Worm (Caenorhabditis elegans) whole organism, L4 larva: Measurements from ENCODE around the gene ZK632.11.

Experiments
- F10B5.3 ChIP-seq: sonication (generic microtip); optimal IDR thresholded peaks from 2 replicates; lab custom pipeline; 2016; ENCODE audit warnings: mild to moderate bottlenecking, missing genetic modification characterization, missing compliant biosample characterization
- F26F4.8 ChIP-seq: fragments of 200-800 bp; sonication (Bioruptor generic); conservative IDR thresholded peaks from 2 replicates; pipeline ENCODE4 v1.3.6; 2022; ENCODE audit warnings: missing genetic modification characterization, missing compliant biosample characterization
- F37D6.2 ChIP-seq: sonication (generic microtip); optimal IDR thresholded peaks from 2 replicates; lab custom pipeline; 2016; ENCODE audit warnings: mild to moderate bottlenecking, missing genetic modification characterization, missing compliant biosample characterization
- R02D3.7 ChIP-seq: fragments of 150-350 bp; sonication (generic microtip); optimal IDR thresholded peaks from 3 replicates; lab custom pipeline; 2014; ENCODE audit warnings: missing biosample characterization, missing genetic modification characterization
- T20F7.1 ChIP-seq: fragments of 200-800 bp; sonication (Bioruptor generic); optimal IDR thresholded peaks from 2 replicates; lab custom pipeline; 2018; ENCODE audit warnings: mild to moderate bottlenecking, missing genetic modification characterization, missing compliant biosample characterization
- T26A8.4 ChIP-seq: fragments of 200-800 bp; sonication (Bioruptor generic); IDR thresholded peaks from 2 replicates; pipeline ENCODE4 v1.3.6; 2022; ENCODE audit warnings: missing genetic modification characterization, missing compliant biosample characterization
- Y5F2A.4 ChIP-seq: fragments of 200-800 bp; sonication (Bioruptor generic); optimal IDR thresholded peaks from 2 replicates; lab custom pipeline; 2018; ENCODE audit warnings: mild to moderate bottlenecking, missing genetic modification characterization, missing compliant biosample characterization
- ZK546.5 ChIP-seq, 2 experiments: sonication (generic microtip); optimal IDR thresholded peaks; 2 replicates each; lab custom pipeline; 2017; ENCODE audit warnings: missing biosample characterization in 2 of 2, missing genetic modification characterization in 2 of 2
- aha-1 ChIP-seq: fragments of 150-350 bp; peaks from one replicate; lab custom pipeline; 2014; ENCODE audit warnings: missing biosample characterization, missing genetic modification characterization
- arid-1 ChIP-seq: fragments of 200-800 bp; sonication (Bioruptor generic); conservative IDR thresholded peaks from 2 replicates; pipeline ENCODE4 v1.3.6; 2022; ENCODE audit warnings: missing genetic modification reagents, missing genetic modification characterization, missing compliant biosample characterization
- attf-4 ChIP-seq: sonication (generic microtip); optimal IDR thresholded peaks from 3 replicates; lab custom pipeline; 2017; ENCODE audit warnings: missing biosample characterization, missing genetic modification characterization
- ceh-44 ChIP-seq: fragments of 200-800 bp; sonication (Bioruptor generic); IDR thresholded peaks from 2 replicates; pipeline ENCODE4 v1.3.6; 2022; ENCODE audit warnings: missing genetic modification reagents, missing genetic modification characterization, missing compliant biosample characterization
- ceh-62 ChIP-seq: sonication (generic microtip); optimal IDR thresholded peaks from 2 replicates; lab custom pipeline; 2017; ENCODE audit warnings: missing biosample characterization, missing genetic modification characterization
- ceh-82 ChIP-seq: sonication (generic microtip); optimal IDR thresholded peaks from 2 replicates; lab custom pipeline; 2017; ENCODE audit warnings: missing biosample characterization, missing genetic modification characterization
- ces-1 ChIP-seq: fragments of 150-350 bp; sonication (generic microtip); optimal IDR thresholded peaks from 4 replicates; lab custom pipeline; 2014; ENCODE audit warnings: missing biosample characterization, missing genetic modification reagents, missing genetic modification characterization
- cey-2 ChIP-seq: sonication (generic microtip); optimal IDR thresholded peaks from 3 replicates; lab custom pipeline; 2017; ENCODE audit warnings: missing genetic modification characterization, mild to moderate bottlenecking, missing compliant biosample characterization, antibody characterized with exemption, borderline replicate concordance; ENCODE audit not compliant: insufficient read depth
- daf-19 ChIP-seq: fragments of 200-800 bp; sonication (Bioruptor generic); conservative IDR thresholded peaks from 2 replicates; pipeline ENCODE4 v1.3.6; 2022; ENCODE audit warnings: missing genetic modification characterization, missing compliant biosample characterization
- daf-8 ChIP-seq: fragments of 200-800 bp; sonication (Bioruptor generic); IDR thresholded peaks from 2 replicates; pipeline ENCODE4 v1.3.6; 2022; ENCODE audit warnings: missing genetic modification characterization, missing compliant biosample characterization
- duxl-1 ChIP-seq: sonication (generic microtip); optimal IDR thresholded peaks from 2 replicates; lab custom pipeline; 2016; ENCODE audit warnings: mild to moderate bottlenecking, missing genetic modification characterization, moderate library complexity, missing compliant biosample characterization; ENCODE audit not compliant: poor library complexity
- dve-1 ChIP-seq: sonication (generic microtip); optimal IDR thresholded peaks from 2 replicates; lab custom pipeline; 2017; ENCODE audit warnings: antibody characterized with exemption, mild to moderate bottlenecking, missing genetic modification characterization, missing compliant biosample characterization; ENCODE audit not compliant: insufficient read depth
- egl-27 ChIP-seq: sonication (generic microtip); optimal IDR thresholded peaks from 3 replicates; lab custom pipeline; 2017; ENCODE audit warnings: missing biosample characterization, missing genetic modification reagents, missing genetic modification characterization
- fkh-10 ChIP-seq: fragments of 150-350 bp; optimal IDR thresholded peaks from 2 replicates; lab custom pipeline; 2014; ENCODE audit warnings: missing biosample characterization, missing genetic modification reagents, missing genetic modification characterization
- fos-1 ChIP-seq: fragments of 150-350 bp; optimal IDR thresholded peaks from 2 replicates; lab custom pipeline; 2014; ENCODE audit warnings: missing biosample characterization, missing genetic modification characterization
- gei-8 ChIP-seq: fragments of 200-800 bp; sonication (Bioruptor generic); optimal IDR thresholded peaks from 2 replicates; lab custom pipeline; 2018; ENCODE audit warnings: mild to moderate bottlenecking, missing genetic modification characterization, missing compliant biosample characterization
- hmg-1.1 ChIP-seq: fragments of 200-800 bp; sonication (Bioruptor generic); IDR thresholded peaks from 2 replicates; pipeline ENCODE4 v1.3.6; 2022; ENCODE audit warnings: missing genetic modification reagents, missing genetic modification characterization, missing compliant biosample characterization
- lin-1 ChIP-seq: fragments of 200-800 bp; sonication (Bioruptor generic); IDR thresholded peaks from 2 replicates; pipeline ENCODE4 v1.3.6; 2022; ENCODE audit warnings: missing genetic modification reagents, missing genetic modification characterization, missing compliant biosample characterization
- lin-29 ChIP-seq: fragments of 200-800 bp; sonication (Bioruptor generic); IDR thresholded peaks from 2 replicates; pipeline ENCODE4 v1.3.6; 2022; ENCODE audit warnings: missing genetic modification reagents, missing genetic modification characterization, missing compliant biosample characterization
- lin-39 ChIP-seq: fragments of 150-350 bp; optimal IDR thresholded peaks from 2 replicates; lab custom pipeline; 2014; ENCODE audit warnings: missing biosample characterization, missing genetic modification reagents, missing genetic modification characterization
- madf-5 ChIP-seq, 2 experiments: fragments of 200-800 bp; sonication (Bioruptor generic); IDR thresholded peaks; 2 replicates each; pipeline ENCODE4 v1.3.6; 2022; ENCODE audit warnings: missing compliant biosample characterization in 2 of 2, missing genetic modification characterization in 2 of 2
- mdl-1 ChIP-seq, 2 experiments: fragments of 150-350 bp in 1 of 2; sonication (generic microtip) in 1 of 2; optimal IDR thresholded peaks; 2 replicates each; lab custom pipeline; 2014 to 2017; ENCODE audit warnings: missing biosample characterization in 2 of 2, missing genetic modification characterization in 2 of 2
- mdt-29 ChIP-seq: fragments of 200-800 bp; sonication (Bioruptor generic); IDR thresholded peaks from 2 replicates; pipeline ENCODE4 v1.3.6; 2022; ENCODE audit warnings: missing genetic modification reagents, missing genetic modification characterization, missing compliant biosample characterization
- mep-1 ChIP-seq: fragments of 150-350 bp; sonication (generic microtip); optimal IDR thresholded peaks from 3 replicates; lab custom pipeline; 2014; ENCODE audit warnings: missing biosample characterization, missing genetic modification characterization
- mxl-2 ChIP-seq: fragments of 200-800 bp; sonication (Bioruptor generic); conservative IDR thresholded peaks from 2 replicates; pipeline ENCODE4 v1.3.6; 2022; ENCODE audit warnings: missing genetic modification reagents, missing genetic modification characterization, missing compliant biosample characterization
- nhr-10 ChIP-seq: fragments of 150-350 bp; optimal IDR thresholded peaks from 2 replicates; lab custom pipeline; 2014; ENCODE audit warnings: missing biosample characterization, missing genetic modification characterization
- nhr-102 ChIP-seq: sonication (generic microtip); optimal IDR thresholded peaks from 2 replicates; lab custom pipeline; 2016; ENCODE audit warnings: mild to moderate bottlenecking, missing genetic modification characterization, moderate library complexity, missing compliant biosample characterization
- nhr-11 ChIP-seq: fragments of 150-350 bp; optimal IDR thresholded peaks from 2 replicates; lab custom pipeline; 2014; ENCODE audit warnings: missing biosample characterization, missing genetic modification characterization
- nhr-111 ChIP-seq: fragments of 200-800 bp; sonication (Bioruptor generic); optimal IDR thresholded peaks from 2 replicates; lab custom pipeline; 2018; ENCODE audit warnings: mild to moderate bottlenecking, missing genetic modification characterization, missing compliant biosample characterization
- nhr-28 ChIP-seq: fragments of 150-350 bp; optimal IDR thresholded peaks from 2 replicates; lab custom pipeline; 2014; ENCODE audit warnings: missing biosample characterization, missing genetic modification characterization
- nhr-41 ChIP-seq: fragments of 200-800 bp; sonication (Bioruptor generic); IDR thresholded peaks from 2 replicates; pipeline ENCODE4 v1.3.6; 2022; ENCODE audit warnings: missing genetic modification reagents, missing genetic modification characterization, missing compliant biosample characterization
- nhr-48 ChIP-seq: sonication (generic microtip); optimal IDR thresholded peaks from 2 replicates; lab custom pipeline; 2016; ENCODE audit warnings: mild to moderate bottlenecking, missing genetic modification characterization, missing compliant biosample characterization
- nhr-6 ChIP-seq: fragments of 150-350 bp; optimal IDR thresholded peaks from 2 replicates; lab custom pipeline; 2014; ENCODE audit warnings: missing biosample characterization, missing genetic modification characterization
- nhr-76 ChIP-seq: fragments of 150-350 bp; optimal IDR thresholded peaks from 2 replicates; lab custom pipeline; 2014; ENCODE audit warnings: missing biosample characterization, missing genetic modification characterization
- nhr-77 ChIP-seq: fragments of 150-350 bp; optimal IDR thresholded peaks from 2 replicates; lab custom pipeline; 2014; ENCODE audit warnings: missing biosample characterization, missing genetic modification characterization
- pha-4 ChIP-seq, 2 experiments: fragments of 150-350 bp in 1 of 2; fragments of 200-800 bp in 1 of 2; sonication (Bioruptor generic) in 1 of 2; IDR thresholded peaks in 1 of 2; optimal IDR thresholded peaks in 1 of 2; 2 replicates each; pipeline versions ENCODE4 v1.3.6 to Lab custom; 2014 to 2022; ENCODE audit warnings: missing genetic modification characterization in 2 of 2, missing genetic modification reagents in 2 of 2, missing biosample characterization in 1 of 2, missing compliant biosample characterization in 1 of 2
- spr-1 ChIP-seq: sonication (generic microtip); optimal IDR thresholded peaks from 2 replicates; lab custom pipeline; 2016; ENCODE audit warnings: mild to moderate bottlenecking, missing genetic modification characterization, missing compliant biosample characterization
- spr-3 ChIP-seq: fragments of 200-800 bp; sonication (Bioruptor generic); optimal IDR thresholded peaks from 2 replicates; lab custom pipeline; 2018; ENCODE audit warnings: mild to moderate bottlenecking, missing genetic modification characterization, missing compliant biosample characterization
- zfp-2 ChIP-seq: sonication (generic microtip); optimal IDR thresholded peaks from 2 replicates; lab custom pipeline; 2016; ENCODE audit warnings: mild to moderate bottlenecking, missing genetic modification characterization, missing compliant biosample characterization
- zip-11 ChIP-seq: fragments of 200-800 bp; sonication (Bioruptor generic); IDR thresholded peaks from 2 replicates; pipeline ENCODE4 v1.3.6; 2022; ENCODE audit warnings: missing genetic modification characterization, missing compliant biosample characterization
- zip-2 ChIP-seq: fragments of 150-350 bp; optimal IDR thresholded peaks from 2 replicates; lab custom pipeline; 2014; ENCODE audit warnings: missing biosample characterization, missing genetic modification characterization
- ztf-11 ChIP-seq: fragments of 150-350 bp; optimal IDR thresholded peaks from 2 replicates; lab custom pipeline; 2014; ENCODE audit warnings: missing biosample characterization, missing genetic modification characterization
- ztf-7 ChIP-seq: fragments of 150-350 bp; optimal IDR thresholded peaks from 2 replicates; lab custom pipeline; 2014; ENCODE audit warnings: missing biosample characterization, missing genetic modification characterization

ZK632.11 gene

ce11 chrIII:9867780-9868503 is 40.2 kb downstream of the ZK632.11 start, which contains the start of gene dhhc-4:
Gene dhhc-4, minus strand, starts transcription at chrIII:9867792.
- TF ChIP-seq ces-1 (GFP tag; lab: Kevin White, UChicago) (no peak), egl-27 (tag; lab: Kevin White, UChicago) (no peak), mxl-2 (no peak), ceh-82 (tag; lab: Kevin White, UChicago) (no peak), arid-1 (no peak), ztf-7 (tag; lab: Kevin White, UChicago) (no peak), R02D3.7 (tag; lab: Kevin White, UChicago) (no peak), F37D6.2 (tag; lab: Kevin White, UChicago) (peak; percentile 19), lin-39 (tag; lab: Kevin White, UChicago) (no peak), aha-1 (peak; percentile 13), dve-1 (no peak), daf-8 (GFP tag; lab: Robert Waterston, UW) (no peak), nhr-111 (GFP tag; lab: Kevin White, UChicago) (no peak), zfp-2 (tag; lab: Kevin White, UChicago) (no peak), zip-2 (tag; lab: Kevin White, UChicago) (no peak), zip-11 (GFP tag; lab: Robert Waterston, UW) (no peak), T26A8.4 (no peak), mep-1 (tag; lab: Kevin White, UChicago) (peak; percentile 48), daf-19 (0 out of 2 replicates have a peak, but pooled peaks have one; percentile 14), nhr-102 (tag; lab: Kevin White, UChicago) (peak; percentile 57), ztf-11 (tag; lab: Kevin White, UChicago) (no peak), nhr-76 (tag; lab: Kevin White, UChicago) (no peak), spr-3 (GFP tag; lab: Kevin White, UChicago) (no peak), mdt-29 (GFP tag; lab: Robert Waterston, UW) (no peak), gei-8 (GFP tag; lab: Kevin White, UChicago) (no peak), ceh-62 (tag; lab: Kevin White, UChicago) (no peak), T20F7.1 (peak; percentile 11), F26F4.8 (GFP tag; lab: Robert Waterston, UW) (no peak), mdl-1 (tag; optimal IDR thresholded peaks at IDR 0.05; lab: Kevin White, UChicago) (no peak), nhr-6 (tag; lab: Kevin White, UChicago) (peak; percentile 71), spr-1 (no peak), nhr-10 (tag; lab: Kevin White, UChicago) (no peak), ceh-44 (no peak), nhr-41 (GFP tag; lab: Robert Waterston, UW) (no peak), nhr-77 (no peak), pha-4 (GFP tag; IDR thresholded peaks at IDR 0.05; lab: Robert Waterston, UW) (no peak), pha-4 (tag; optimal IDR thresholded peaks at IDR 0.05; lab: Kevin White, UChicago) (no peak), madf-5 (GFP tag; IDR thresholded peaks at IDR 0.05; lab: Robert Waterston, UW) (no peak; a peak in 1 of 4 replicates), F10B5.3 (tag; lab: Kevin White, UChicago) (peak; percentile 5), attf-4 (tag; lab: Kevin White, UChicago) (no peak), fos-1 (tag; lab: Kevin White, UChicago) (no peak), fkh-10 (GFP tag; lab: Kevin White, UChicago) (no peak), ZK546.5 (tag; optimal IDR thresholded peaks at IDR 0.05; lab: Kevin White, UChicago) (no peak), lin-29 (GFP tag; lab: Robert Waterston, UW) (no peak), nhr-11 (tag; lab: Kevin White, UChicago) (no peak), duxl-1 (tag; lab: Kevin White, UChicago) (peak; percentile 39), Y5F2A.4 (GFP tag; lab: Kevin White, UChicago) (no peak), lin-1 (GFP tag; lab: Robert Waterston, UW) (no peak), nhr-28 (tag; lab: Kevin White, UChicago) (no peak), hmg-1.1 (GFP tag; lab: Robert Waterston, UW) (no peak), nhr-48 (no peak), cey-2 (no peak)
